Worm (Caenorhabditis elegans): ENCODE data around the gene R03G8.1.

ce11 chrX:13038791-13039190 is 45.6 kb upstream of the R03G8.1 start:
- TF ChIP-seq tab-1 (GFP tag; IDR thresholded peaks at IDR 0.05) (no peak), flt-1 (GFP tag; IDR thresholded peaks at IDR 0.05) (no peak), med-1 (GFP tag; optimal IDR thresholded peaks at IDR 0.05; ENCODE audit: insufficient read depth) (no peak), klf-2 (GFP tag; conservative IDR thresholded peaks at IDR 0.05) (no peak), ztf-23 (GFP tag; IDR thresholded peaks at IDR 0.05) (no peak), ztf-29 (GFP tag; IDR thresholded peaks at IDR 0.05) (no peak), T22C8.4 (GFP tag; IDR thresholded peaks at IDR 0.05) (no peak), ref-1 (GFP tag; conservative IDR thresholded peaks at IDR 0.05) (no peak), cog-1 (tag; optimal IDR thresholded peaks at IDR 0.05) (no peak)

Measured in whole organism, midembryonic.